Worm (Caenorhabditis elegans): ENCODE results near the gene M117.1.
A peak's percentile ranks its signal among the peaks of the same experiment; 100 is the strongest.

Gene M117.1

DNA sequence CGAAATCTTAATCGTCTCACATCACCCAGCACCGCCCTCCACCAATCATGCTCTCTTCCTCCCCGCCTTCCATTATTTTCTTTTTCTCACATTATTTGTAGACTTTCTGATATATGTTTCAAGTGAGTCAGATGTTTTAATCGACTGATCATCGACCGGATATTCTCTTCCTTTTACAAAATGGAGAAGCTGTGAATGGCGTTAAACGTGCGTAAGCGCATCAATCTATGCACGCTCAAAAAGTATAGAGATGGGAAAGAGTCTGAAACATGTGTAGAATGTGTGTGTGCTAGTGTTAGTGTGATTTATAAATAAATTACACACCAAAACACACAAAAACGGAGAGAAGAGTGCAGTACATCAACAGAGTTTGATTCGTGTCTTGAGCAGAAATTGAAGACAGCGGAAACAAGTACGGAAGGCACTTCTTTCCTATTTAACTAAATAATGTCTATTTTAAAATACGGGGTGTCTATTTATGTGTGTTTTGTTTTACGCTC lies 37.0 kb upstream of the M117.1 start:
- no peak for TF ChIP-seq pha-4 (tag; optimal IDR thresholded peaks at IDR 0.05)
- peak; percentile 15 for TF ChIP-seq ces-1 (GFP tag; optimal IDR thresholded peaks at IDR 0.05)

DNA sequence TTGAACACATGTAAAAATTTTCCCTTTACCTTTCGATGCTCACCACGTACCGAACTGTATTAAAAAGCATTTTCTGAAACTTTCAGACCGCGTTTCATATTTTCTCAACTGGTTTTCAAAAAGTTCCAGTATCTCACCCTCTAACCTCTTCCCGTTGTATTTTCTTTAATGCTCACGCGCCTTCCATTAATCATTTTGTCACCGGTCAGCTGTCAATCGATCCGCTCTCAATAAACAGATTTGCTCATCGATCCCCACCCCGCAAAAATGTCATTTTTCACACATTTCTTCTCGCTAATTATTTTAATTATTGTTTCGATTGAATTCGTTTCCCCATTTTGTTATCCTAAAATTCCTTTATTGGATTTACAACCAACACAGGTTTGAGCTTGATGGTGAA lies 35.0 kb upstream of the M117.1 start, which contains the start of gene lpr-2:
lpr-2 (plus strand) TSS at position 189 of the 400 bp plus-strand sequence.
- TF ChIP-seq ceh-39 (tag; optimal IDR thresholded peaks at IDR 0.05) (no peak), mab-5 (tag; optimal IDR thresholded peaks at IDR 0.05) (peak; percentile 54), hlh-1 (tag; optimal IDR thresholded peaks at IDR 0.05) (peak; percentile 80), unc-62 (GFP tag; optimal IDR thresholded peaks at IDR 0.05) (peak; percentile 66)

DNA sequence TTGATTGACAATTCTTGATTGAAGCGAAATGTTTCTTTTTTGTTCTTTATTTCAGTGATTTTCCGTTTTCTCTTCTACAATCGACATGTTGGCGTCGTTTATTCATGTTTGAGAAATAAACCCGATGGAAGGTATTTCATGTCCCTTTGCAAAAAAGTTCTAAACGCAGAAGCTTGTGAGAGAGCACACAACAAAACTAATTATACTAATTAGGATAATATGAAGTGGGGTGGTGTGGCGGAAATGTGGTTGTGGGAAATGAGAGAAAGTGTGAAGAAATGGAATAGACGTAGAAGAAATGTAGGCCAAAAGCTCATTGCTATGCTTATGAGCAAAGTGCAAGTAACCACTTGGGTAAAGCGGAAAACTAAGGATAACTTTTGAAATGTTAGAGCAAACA lies 31.2 kb upstream of the M117.1 start:
- TF ChIP-seq ces-1 (GFP tag; optimal IDR thresholded peaks at IDR 0.05): peak; percentile 94
- TF ChIP-seq lin-32 (GFP tag; optimal IDR thresholded peaks at IDR 0.05): no peak

DNA sequence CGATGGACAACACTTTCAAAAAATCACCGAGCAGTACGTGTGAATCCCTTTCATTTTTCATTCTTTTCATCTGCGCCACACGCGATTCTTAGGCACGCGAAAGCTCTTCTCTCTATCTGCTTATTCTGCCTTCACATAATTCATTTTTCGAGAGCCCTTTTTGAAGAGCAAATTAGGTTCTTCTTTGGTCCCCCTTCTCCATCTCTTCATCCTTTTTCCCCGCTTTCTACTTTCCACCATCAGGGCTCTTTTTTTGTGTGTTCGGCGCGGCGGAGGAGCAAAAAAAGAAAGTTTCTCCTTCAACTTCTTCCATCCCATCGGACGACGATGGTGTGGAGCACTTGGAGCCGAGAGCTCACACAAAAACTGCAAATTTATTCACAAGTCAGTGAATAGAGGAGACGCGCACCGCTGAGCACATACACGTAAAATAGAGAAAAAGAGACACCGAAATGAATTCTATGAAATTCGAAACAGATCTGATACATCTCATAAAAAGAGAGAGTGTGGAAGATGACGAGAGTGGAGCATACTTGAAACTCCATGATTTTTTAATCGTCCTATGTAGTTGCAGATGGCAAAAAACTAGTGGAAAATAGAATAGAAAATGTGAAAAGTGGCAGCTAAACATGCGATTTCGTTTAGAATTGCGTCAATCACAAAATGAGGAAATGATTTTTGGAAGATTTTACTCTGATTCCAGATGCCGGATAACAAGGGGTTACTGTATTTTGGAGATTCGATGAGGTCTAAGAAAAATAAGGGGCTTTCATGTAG lies 28.8 kb upstream of the M117.1 start:
- TF ChIP-seq tbx-8 (GFP tag; optimal IDR thresholded peaks at IDR 0.05) (no peak), ces-1 (GFP tag; optimal IDR thresholded peaks at IDR 0.05) (peak; percentile 84), sptf-1 (tag; optimal IDR thresholded peaks at IDR 0.05) (no peak), nhr-76 (tag; optimal IDR thresholded peaks at IDR 0.05) (no peak), sem-2 (GFP tag; optimal IDR thresholded peaks at IDR 0.05) (no peak), hlh-1 (tag; optimal IDR thresholded peaks at IDR 0.05) (no peak)

DNA sequence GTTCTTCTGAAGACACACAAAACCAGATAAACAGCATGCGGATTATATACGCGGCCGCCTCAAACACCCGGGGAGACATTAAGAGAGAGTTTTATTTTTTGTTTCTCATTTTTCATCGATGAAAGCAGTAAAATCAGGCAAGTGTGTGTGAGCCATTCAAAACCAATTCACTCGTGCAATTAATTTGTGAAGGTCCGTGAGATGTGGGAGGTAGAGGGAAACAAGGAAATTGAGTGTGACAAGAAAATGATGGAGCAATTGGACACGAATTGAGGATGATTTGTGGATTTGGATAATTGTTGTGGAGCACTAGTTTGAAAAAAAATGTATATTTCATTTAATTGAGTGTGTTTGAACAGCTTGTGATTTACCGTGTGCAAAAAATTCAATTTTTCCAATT lies 26.3 kb upstream of the M117.1 start:
- TF ChIP-seq nhr-76 (tag; optimal IDR thresholded peaks at IDR 0.05): no peak
- TF ChIP-seq nhr-12 (tag; optimal IDR thresholded peaks at IDR 0.05): no peak

DNA sequence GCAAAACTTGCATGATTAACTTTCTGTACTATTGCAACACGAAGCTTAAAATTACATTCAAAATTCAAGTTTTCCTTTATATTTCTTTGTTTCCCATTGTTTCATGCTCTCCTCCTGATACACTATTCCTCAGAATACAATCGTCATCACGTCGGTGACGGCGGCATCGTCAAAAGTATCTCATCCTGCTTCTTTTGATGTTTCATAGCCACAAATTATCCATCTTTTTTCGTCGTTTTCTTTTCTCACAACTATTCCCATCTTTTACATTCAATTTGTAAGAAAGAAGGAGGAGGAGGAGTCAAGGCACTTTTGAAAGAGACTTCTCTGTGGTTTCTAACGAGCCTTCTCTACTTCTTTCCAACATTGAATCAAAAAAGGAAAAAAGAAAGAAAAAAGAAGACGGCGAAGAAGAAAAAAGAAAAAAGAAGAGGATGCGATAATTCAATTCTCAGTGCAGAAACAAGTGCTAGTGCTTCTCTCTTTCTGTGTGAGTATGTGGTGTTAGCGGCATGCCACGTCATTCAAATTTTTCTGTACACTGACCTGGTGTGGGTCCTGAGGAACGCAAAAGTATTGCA lies 25.6 kb upstream of the M117.1 start:
- TF ChIP-seq nhr-2 (tag; optimal IDR thresholded peaks at IDR 0.05) (no peak), ces-1 (GFP tag; optimal IDR thresholded peaks at IDR 0.05) (peak; percentile 92)

DNA sequence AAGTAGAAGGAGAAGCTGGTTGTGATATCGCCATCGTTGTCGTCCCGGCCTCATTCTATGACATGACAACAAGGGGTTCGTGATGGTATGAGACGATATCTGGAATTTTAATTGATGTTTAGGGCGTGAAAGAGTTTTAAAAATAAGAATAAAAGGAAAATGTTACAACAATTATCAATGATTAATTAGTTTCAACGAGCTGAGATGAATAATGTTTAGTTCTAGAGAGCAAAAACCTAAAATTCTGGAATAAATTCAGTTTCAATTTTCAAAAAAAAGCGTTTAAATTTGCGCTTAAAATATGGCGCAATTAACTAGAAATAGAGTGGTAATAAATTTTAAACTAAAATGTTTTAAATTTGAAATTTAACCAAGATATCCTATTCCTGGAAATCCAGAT lies 21.6 kb upstream of the M117.1 start, which contains the start of gene H01G02.3:
H01G02.3 (minus strand) TSS at position 101 of the 400 bp plus-strand sequence.
- no peak for TF ChIP-seq tbx-8 (GFP tag; optimal IDR thresholded peaks at IDR 0.05)
- no peak for TF ChIP-seq mls-2 (tag; optimal IDR thresholded peaks at IDR 0.05)
- no peak for TF ChIP-seq lin-32 (GFP tag; optimal IDR thresholded peaks at IDR 0.05)
- no peak for TF ChIP-seq ztf-11 (tag; optimal IDR thresholded peaks at IDR 0.05)
- TF ChIP-seq blmp-1 (tag; optimal IDR thresholded peaks at IDR 0.05): no peak
- no peak for TF ChIP-seq unc-39 (tag; optimal IDR thresholded peaks at IDR 0.05)
- TF ChIP-seq elt-1 (tag; optimal IDR thresholded peaks at IDR 0.05; ENCODE audit: borderline replicate concordance, insufficient read depth): no peak
- no peak for TF ChIP-seq mab-5 (tag; optimal IDR thresholded peaks at IDR 0.05)
- TF ChIP-seq nhr-12 (tag; optimal IDR thresholded peaks at IDR 0.05): no peak
- no peak for TF ChIP-seq sptf-1 (tag; optimal IDR thresholded peaks at IDR 0.05)
- no peak for TF ChIP-seq zip-8 (tag; optimal IDR thresholded peaks at IDR 0.05)
- TF ChIP-seq nhr-28 (tag; optimal IDR thresholded peaks at IDR 0.05): no peak
- no peak for TF ChIP-seq ceh-43 (GFP tag; optimal IDR thresholded peaks at IDR 0.05)
- no peak for TF ChIP-seq ceh-83 (GFP tag; optimal IDR thresholded peaks at IDR 0.05)
- no peak for TF ChIP-seq pha-4 (tag; optimal IDR thresholded peaks at IDR 0.05)
- no peak for TF ChIP-seq M03D4.4 (tag; optimal IDR thresholded peaks at IDR 0.05)
- TF ChIP-seq nhr-237 (tag; optimal IDR thresholded peaks at IDR 0.05): no peak

DNA sequence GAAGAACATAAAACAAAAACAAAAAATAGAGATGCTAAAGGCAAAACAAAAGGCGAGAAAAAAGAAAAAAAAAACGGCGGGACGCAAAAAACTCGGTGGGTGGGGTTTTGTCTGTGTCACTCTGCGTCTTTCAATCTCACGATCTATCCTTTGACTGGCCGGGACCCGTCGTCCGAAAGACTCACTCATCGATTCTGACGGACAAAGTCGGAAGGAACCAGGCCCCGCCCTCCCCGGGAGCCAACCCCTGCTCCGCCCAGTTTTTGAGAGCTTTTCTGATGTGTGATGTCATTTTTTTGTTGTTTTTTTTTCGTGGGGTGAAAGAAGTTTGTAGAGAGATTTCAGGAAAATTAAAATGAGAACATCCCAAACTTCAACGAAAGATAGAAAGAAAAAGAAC lies 20.9 kb upstream of the M117.1 start:
- peak; percentile 73 for TF ChIP-seq ces-1 (GFP tag; optimal IDR thresholded peaks at IDR 0.05)
- no peak for TF ChIP-seq M03D4.4 (tag; optimal IDR thresholded peaks at IDR 0.05)
- TF ChIP-seq nhr-12 (tag; optimal IDR thresholded peaks at IDR 0.05): no peak
- no peak for TF ChIP-seq snpc-4 (tag; optimal IDR thresholded peaks at IDR 0.05)
